Worm (Caenorhabditis elegans) whole organism, L3 larva: ENCODE data around the gene Y25C1A.7.

ENCODE experiments used
- elt-1 ChIP-seq: fragments of 150-350 bp; optimal IDR thresholded peaks from 2 replicates; lab custom pipeline; 2014; ENCODE audit warnings: missing biosample characterization, missing genetic modification characterization
- fkh-10 ChIP-seq: sonication (generic microtip); optimal IDR thresholded peaks from 2 replicates; lab custom pipeline; 2017; ENCODE audit warnings: missing biosample characterization, missing genetic modification reagents, missing genetic modification characterization
- nhr-237 ChIP-seq: fragments of 150-350 bp; optimal IDR thresholded peaks from 2 replicates; lab custom pipeline; 2014; ENCODE audit warnings: missing biosample characterization, missing genetic modification characterization
- nhr-76 ChIP-seq: fragments of 150-350 bp; sonication (generic microtip); optimal IDR thresholded peaks from 5 replicates; lab custom pipeline; 2014; ENCODE audit warnings: missing biosample characterization, missing genetic modification characterization
- pqm-1 ChIP-seq: fragments of 150-350 bp; optimal IDR thresholded peaks from 2 replicates; lab custom pipeline; 2017; ENCODE audit warnings: missing biosample characterization, missing genetic modification characterization, inconsistent platforms
- unc-62 ChIP-seq: fragments of 150-350 bp; sonication (generic microtip); optimal IDR thresholded peaks from 4 replicates; lab custom pipeline; 2014; ENCODE audit warnings: missing biosample characterization, missing genetic modification reagents, missing genetic modification characterization
- ztf-11 ChIP-seq: fragments of 150-350 bp; optimal IDR thresholded peaks from 2 replicates; lab custom pipeline; 2014; ENCODE audit warnings: missing biosample characterization, missing genetic modification characterization

DNA sequence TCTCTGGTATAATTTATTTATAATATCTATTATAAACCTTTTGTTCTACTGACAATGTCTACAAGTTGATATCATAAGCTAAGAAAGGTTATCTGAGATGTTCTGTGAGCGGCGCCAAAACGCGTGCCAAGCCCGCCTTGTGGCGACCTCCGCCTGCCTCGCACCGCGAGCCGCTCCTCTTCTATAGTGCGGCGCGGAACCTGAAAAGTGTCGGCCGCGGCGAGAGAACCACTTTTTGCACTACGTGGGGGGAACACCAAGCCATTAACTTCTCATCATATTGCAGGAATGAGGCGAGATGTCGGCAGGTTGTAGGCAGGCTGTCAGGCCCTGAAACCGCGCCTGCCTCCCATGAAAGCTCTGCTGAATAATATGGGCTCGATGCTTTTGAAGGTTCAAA is 42.4 kb upstream of the Y25C1A.7 start:
- TF ChIP-seq unc-62 (GFP tag; lab: Kevin White, UChicago) (no peak), elt-1 (tag; lab: Kevin White, UChicago) (no peak), nhr-237 (tag; lab: Kevin White, UChicago) (no peak), ztf-11 (tag; lab: Kevin White, UChicago) (no peak), pqm-1 (tag; lab: Kevin White, UChicago) (no peak), nhr-76 (tag; lab: Kevin White, UChicago) (no peak), fkh-10 (GFP tag; lab: Kevin White, UChicago) (no peak)
